Worm (Caenorhabditis elegans) whole organism, young adult: ENCODE data around the gene ptr-24.
A peak's percentile ranks its signal among the peaks of the same experiment; 100 is the strongest.

Experiments
- B0035.1 ChIP-seq: sonication (generic microtip); optimal IDR thresholded peaks from 2 replicates; lab custom pipeline; 2016; ENCODE audit warnings: missing genetic modification characterization, mild to moderate bottlenecking, missing compliant biosample characterization, missing genotype, missing genetic modification reagents
- B0261.1 ChIP-seq: sonication (generic microtip); optimal IDR thresholded peaks from 2 replicates; lab custom pipeline; 2016; ENCODE audit warnings: mild to moderate bottlenecking, missing genetic modification characterization, moderate library complexity, missing compliant biosample characterization
- B0336.3 ChIP-seq: fragments of 200-800 bp; sonication (Bioruptor generic); IDR thresholded peaks from 2 replicates; pipeline ENCODE4 v1.3.6; 2022; ENCODE audit warnings: missing genetic modification characterization, missing compliant biosample characterization
- C17E4.6 ChIP-seq: fragments of 200-800 bp; sonication (Bioruptor generic); IDR thresholded peaks from 2 replicates; pipeline ENCODE4 v1.3.6; 2022; ENCODE audit warnings: missing genetic modification reagents, missing genetic modification characterization, missing compliant biosample characterization
- F33H1.4 ChIP-seq: fragments of 200-800 bp; sonication (Bioruptor generic); IDR thresholded peaks from 2 replicates; pipeline ENCODE4 v1.3.6; 2022; ENCODE audit warnings: missing genetic modification reagents, missing genetic modification characterization, missing compliant biosample characterization
- F39B2.1 ChIP-seq: fragments of 200-800 bp; sonication (Bioruptor generic); IDR thresholded peaks from 2 replicates; pipeline ENCODE4 v1.3.6; 2022; ENCODE audit warnings: missing genetic modification reagents, missing genetic modification characterization, missing compliant biosample characterization
- F55B11.4 ChIP-seq: sonication (generic microtip); optimal IDR thresholded peaks from 2 replicates; lab custom pipeline; 2016; ENCODE audit warnings: missing compliant biosample characterization, missing genetic modification characterization, borderline replicate concordance; ENCODE audit not compliant: insufficient read depth
- K11D2.4 ChIP-seq: fragments of 200-800 bp; sonication (Bioruptor generic); IDR thresholded peaks from 2 replicates; pipeline ENCODE4 v1.3.6; 2022; ENCODE audit warnings: missing genetic modification reagents, missing genetic modification characterization, missing compliant biosample characterization
- T07F8.4 ChIP-seq: sonication (generic microtip); optimal IDR thresholded peaks from 2 replicates; lab custom pipeline; 2016; ENCODE audit warnings: mild to moderate bottlenecking, missing genetic modification characterization, moderate library complexity, missing compliant biosample characterization
- Y53G8AR.9 ChIP-seq: fragments of 200-800 bp; sonication (Bioruptor generic); conservative IDR thresholded peaks from 2 replicates; pipeline ENCODE4 v1.3.6; 2022; ENCODE audit warnings: missing genetic modification reagents, missing genetic modification characterization, missing compliant biosample characterization
- Y56A3A.18 ChIP-seq: fragments of 200-800 bp; sonication (Bioruptor generic); IDR thresholded peaks from 2 replicates; pipeline ENCODE4 v1.3.6; 2022; ENCODE audit warnings: missing genetic modification reagents, missing genetic modification characterization, missing compliant biosample characterization
- Y95B8A.8 ChIP-seq: fragments of 200-800 bp; sonication (Bioruptor generic); IDR thresholded peaks from 2 replicates; pipeline ENCODE4 v1.3.6; 2022; ENCODE audit warnings: missing genetic modification reagents, missing genetic modification characterization, missing compliant biosample characterization
- aptf-3 ChIP-seq: fragments of 200-800 bp; sonication (Bioruptor generic); IDR thresholded peaks from 2 replicates; pipeline ENCODE4 v1.3.6; 2022; ENCODE audit warnings: missing genetic modification characterization, missing compliant biosample characterization
- attf-3 ChIP-seq: fragments of 200-800 bp; sonication (Bioruptor generic); conservative IDR thresholded peaks from 2 replicates; pipeline ENCODE4 v1.3.6; 2022; ENCODE audit warnings: missing genetic modification reagents, missing genetic modification characterization, missing compliant biosample characterization
- attf-5 ChIP-seq: fragments of 200-800 bp; sonication (Bioruptor generic); optimal IDR thresholded peaks from 2 replicates; lab custom pipeline; 2018; ENCODE audit warnings: mild to moderate bottlenecking, missing genetic modification characterization, missing compliant biosample characterization
- ceh-58 ChIP-seq: fragments of 200-800 bp; sonication (Bioruptor generic); IDR thresholded peaks from 2 replicates; pipeline ENCODE4 v1.3.6; 2022; ENCODE audit warnings: missing genetic modification characterization, missing compliant biosample characterization
- ceh-91 ChIP-seq: fragments of 200-800 bp; sonication (Bioruptor generic); IDR thresholded peaks from 2 replicates; pipeline ENCODE4 v1.3.6; 2022; ENCODE audit warnings: missing genetic modification reagents, missing genetic modification characterization, missing compliant biosample characterization
- chd-7 ChIP-seq: sonication (generic microtip); optimal IDR thresholded peaks from 2 replicates; lab custom pipeline; 2016; ENCODE audit warnings: mild to moderate bottlenecking, missing genetic modification characterization, moderate library complexity, missing compliant biosample characterization
- egl-18 ChIP-seq: fragments of 200-800 bp; sonication (Bioruptor generic); IDR thresholded peaks from 2 replicates; pipeline ENCODE4 v1.3.6; 2022; ENCODE audit warnings: missing genetic modification reagents, missing genetic modification characterization, missing compliant biosample characterization
- egrh-3 ChIP-seq: fragments of 200-800 bp; sonication (Bioruptor generic); IDR thresholded peaks from 2 replicates; pipeline ENCODE4 v1.3.6; 2022; ENCODE audit warnings: missing genetic modification reagents, missing genetic modification characterization, missing compliant biosample characterization
- ekl-4 ChIP-seq: fragments of 200-800 bp; sonication (Bioruptor generic); IDR thresholded peaks from 2 replicates; pipeline ENCODE4 v1.3.6; 2022; ENCODE audit warnings: missing genetic modification reagents, missing genetic modification characterization, missing compliant biosample characterization
- fkh-3 ChIP-seq: sonication (generic microtip); optimal IDR thresholded peaks from 2 replicates; lab custom pipeline; 2016; ENCODE audit warnings: mild to moderate bottlenecking, missing genetic modification characterization, missing compliant biosample characterization
- hmg-20 ChIP-seq: fragments of 200-800 bp; sonication (Bioruptor generic); IDR thresholded peaks from 2 replicates; pipeline ENCODE4 v1.3.6; 2022; ENCODE audit warnings: missing genetic modification reagents, missing genetic modification characterization, missing compliant biosample characterization
- hsf-1 ChIP-seq: fragments of 200-800 bp; sonication (Bioruptor generic); IDR thresholded peaks from 2 replicates; pipeline ENCODE4 v1.3.6; 2022; ENCODE audit warnings: missing genetic modification reagents, missing genetic modification characterization, missing compliant biosample characterization
- let-607 ChIP-seq, 2 experiments: fragments of 200-800 bp in 1 of 2; sonication (Bioruptor generic) in 1 of 2; sonication (generic microtip) in 1 of 2; optimal IDR thresholded peaks; 2 replicates each; lab custom pipeline; 2016 to 2018; ENCODE audit warnings: mild to moderate bottlenecking in 2 of 2, missing compliant biosample characterization in 2 of 2, missing genetic modification characterization in 2 of 2, moderate library complexity in 2 of 2, missing genotype in 1 of 2
- lsl-1 ChIP-seq: fragments of 200-800 bp; sonication (Bioruptor generic); optimal IDR thresholded peaks from 2 replicates; lab custom pipeline; 2018; ENCODE audit warnings: mild to moderate bottlenecking, missing genetic modification characterization, moderate library complexity, missing compliant biosample characterization
- lsy-27 ChIP-seq: sonication (generic microtip); optimal IDR thresholded peaks from 2 replicates; lab custom pipeline; 2017; ENCODE audit warnings: missing genetic modification characterization, mild to moderate bottlenecking, missing compliant biosample characterization, antibody characterized with exemption, missing genotype, borderline replicate concordance; ENCODE audit not compliant: insufficient read depth
- madf-10 ChIP-seq: sonication (generic microtip); optimal IDR thresholded peaks from 2 replicates; lab custom pipeline; 2016; ENCODE audit warnings: mild to moderate bottlenecking, missing genetic modification characterization, missing compliant biosample characterization
- madf-6 ChIP-seq: fragments of 200-800 bp; sonication (Bioruptor generic); IDR thresholded peaks from 2 replicates; pipeline ENCODE4 v1.3.6; 2022; ENCODE audit warnings: missing genetic modification reagents, missing genetic modification characterization, missing compliant biosample characterization
- madf-8 ChIP-seq: fragments of 200-800 bp; sonication (Bioruptor generic); conservative IDR thresholded peaks from 2 replicates; pipeline ENCODE4 v1.3.6; 2022; ENCODE audit warnings: missing genetic modification reagents, missing genetic modification characterization, missing compliant biosample characterization
- mcd-1 ChIP-seq: fragments of 200-800 bp; sonication (Bioruptor generic); IDR thresholded peaks from 2 replicates; pipeline ENCODE4 v1.3.6; 2022; ENCODE audit warnings: missing genetic modification reagents, missing genetic modification characterization, missing compliant biosample characterization
- mel-28 ChIP-seq: sonication (generic microtip); optimal IDR thresholded peaks from 2 replicates; lab custom pipeline; 2016; ENCODE audit warnings: borderline replicate concordance, mild to moderate bottlenecking, missing genetic modification characterization, missing compliant biosample characterization
- mxl-1 ChIP-seq: sonication (generic microtip); optimal IDR thresholded peaks from 2 replicates; lab custom pipeline; 2016; ENCODE audit warnings: missing genetic modification characterization, missing compliant biosample characterization
- nfya-1 ChIP-seq: sonication (generic microtip); optimal IDR thresholded peaks from 2 replicates; lab custom pipeline; 2017; ENCODE audit warnings: antibody characterized with exemption, missing compliant biosample characterization, missing genetic modification characterization, borderline replicate concordance; ENCODE audit not compliant: insufficient read depth
- nhr-120 ChIP-seq: fragments of 200-800 bp; sonication (Bioruptor generic); IDR thresholded peaks from 2 replicates; pipeline ENCODE4 v1.3.6; 2022; ENCODE audit warnings: missing genetic modification characterization, missing compliant biosample characterization
- nhr-179 ChIP-seq: sonication (generic microtip); optimal IDR thresholded peaks from 2 replicates; lab custom pipeline; 2016; ENCODE audit warnings: mild to moderate bottlenecking, missing genetic modification characterization, missing compliant biosample characterization
- nhr-90 ChIP-seq: sonication (generic microtip); optimal IDR thresholded peaks from 2 replicates; lab custom pipeline; 2016; ENCODE audit warnings: missing genotype, mild to moderate bottlenecking, missing genetic modification characterization, missing compliant biosample characterization
- rcor-1 ChIP-seq: fragments of 200-800 bp; sonication (Bioruptor generic); IDR thresholded peaks from 2 replicates; pipeline ENCODE4 v1.3.6; 2022; ENCODE audit warnings: missing genetic modification reagents, missing genetic modification characterization, missing compliant biosample characterization
- repo-1 ChIP-seq: sonication (generic microtip); optimal IDR thresholded peaks from 2 replicates; lab custom pipeline; 2017; ENCODE audit warnings: mild to moderate bottlenecking, missing genetic modification characterization, missing compliant biosample characterization
- snpc-1.1 ChIP-seq: sonication (generic microtip); optimal IDR thresholded peaks from 2 replicates; lab custom pipeline; 2017; ENCODE audit warnings: missing genetic modification characterization, mild to moderate bottlenecking, missing compliant biosample characterization, antibody characterized with exemption, moderate library complexity, missing genotype, missing genetic modification reagents; ENCODE audit not compliant: insufficient read depth
- snpc-1.3 ChIP-seq: sonication (generic microtip); optimal IDR thresholded peaks from 2 replicates; lab custom pipeline; 2017; ENCODE audit warnings: missing genetic modification characterization, mild to moderate bottlenecking, missing compliant biosample characterization, antibody characterized with exemption, moderate library complexity, missing genotype, missing genetic modification reagents; ENCODE audit not compliant: insufficient read depth
- snpc-4 ChIP-seq, 5 experiments: fragments of 150-350 bp in 1 of 5; sonication (generic microtip) in 4 of 5; optimal IDR thresholded peaks; 2 replicates each; lab custom pipeline; 2014 to 2018; ENCODE audit warnings: missing genetic modification characterization in 5 of 5, missing biosample characterization in 3 of 5, antibody characterized with exemption in 2 of 5, mild to moderate bottlenecking in 2 of 5, missing compliant biosample characterization in 2 of 5, missing genotype in 2 of 5, moderate library complexity in 2 of 5, missing genetic modification reagents in 1 of 5
- sptf-2 ChIP-seq: fragments of 200-800 bp; sonication (Bioruptor generic); optimal IDR thresholded peaks from 2 replicates; lab custom pipeline; 2018; ENCODE audit warnings: mild to moderate bottlenecking, missing genetic modification characterization, missing compliant biosample characterization
- tbp1 ChIP-seq: fragments of 200-800 bp; sonication (Bioruptor generic); optimal IDR thresholded peaks from 2 replicates; lab custom pipeline; 2018; ENCODE audit warnings: mild to moderate bottlenecking, missing genetic modification characterization, missing compliant biosample characterization
- zfh-2 ChIP-seq: fragments of 200-800 bp; sonication (Bioruptor generic); conservative IDR thresholded peaks from 2 replicates; pipeline ENCODE4 v1.3.6; 2022; ENCODE audit warnings: missing genetic modification reagents, missing genetic modification characterization, missing compliant biosample characterization
- ztf-18 ChIP-seq: sonication (generic microtip); optimal IDR thresholded peaks from 2 replicates; lab custom pipeline; 2016; ENCODE audit warnings: missing genotype, mild to moderate bottlenecking, missing genetic modification characterization, missing compliant biosample characterization
- ztf-28 ChIP-seq: fragments of 200-800 bp; sonication (Bioruptor generic); IDR thresholded peaks from 2 replicates; pipeline ENCODE4 v1.3.6; 2022; ENCODE audit warnings: missing genetic modification reagents, missing genetic modification characterization, missing compliant biosample characterization

ptr-24 gene

ce11 chrX:13356469-13356868 lies 18.6 kb downstream of the ptr-24 start (continued):
- TF ChIP-seq ekl-4 (GFP tag; lab: Robert Waterston, UW) (no peak), ztf-28 (no peak), madf-10 (tag; lab: Kevin White, UChicago) (no peak), B0261.1 (tag; lab: Kevin White, UChicago) (no peak), snpc-1.3 (tag; lab: Kevin White, UChicago) (no peak), F39B2.1 (GFP tag; lab: Robert Waterston, UW) (no peak), Y53G8AR.9 (no peak), repo-1 (tag; lab: Kevin White, UChicago) (peak; percentile 28), zfh-2 (GFP tag; lab: Robert Waterston, UW) (no peak), nhr-90 (peak; percentile 38), hmg-20 (GFP tag; lab: Robert Waterston, UW) (no peak), ceh-91 (GFP tag; lab: Robert Waterston, UW) (no peak), attf-3 (GFP tag; lab: Robert Waterston, UW) (no peak), hsf-1 (GFP tag; lab: Robert Waterston, UW) (no peak), attf-5 (GFP tag; lab: Kevin White, UChicago) (no peak), F55B11.4 (tag; lab: Kevin White, UChicago) (no peak), ceh-58 (GFP tag; lab: Robert Waterston, UW) (no peak), aptf-3 (GFP tag; lab: Robert Waterston, UW) (no peak), mel-28 (no peak), nhr-120 (GFP tag; lab: Robert Waterston, UW) (no peak), F33H1.4 (GFP tag; lab: Robert Waterston, UW) (no peak), T07F8.4 (tag; lab: Kevin White, UChicago) (no peak), B0035.1 (tag; lab: Kevin White, UChicago) (no peak), ztf-18 (no peak), Y95B8A.8 (GFP tag; lab: Robert Waterston, UW) (no peak), C17E4.6 (GFP tag; lab: Robert Waterston, UW) (no peak), rcor-1 (GFP tag; lab: Robert Waterston, UW) (no peak), egrh-3 (GFP tag; lab: Robert Waterston, UW) (no peak), fkh-3 (tag; lab: Kevin White, UChicago) (no peak), sptf-2 (no peak), let-607 (tag; optimal IDR thresholded peaks at IDR 0.05; lab: Kevin White, UChicago) (peak in 1 of 2 experiments; percentile 46), nfya-1 (tag; lab: Kevin White, UChicago) (no peak), madf-6 (GFP tag; lab: Robert Waterston, UW) (no peak), egl-18 (GFP tag; lab: Robert Waterston, UW) (no peak), lsy-27 (tag; lab: Kevin White, UChicago) (no peak), K11D2.4 (GFP tag; lab: Robert Waterston, UW) (peak; percentile 68), snpc-4 (GFP tag; optimal IDR thresholded peaks at IDR 0.05; lab: Kevin White, UChicago) (no peak), snpc-4 (tag; optimal IDR thresholded peaks at IDR 0.05; lab: Kevin White, UChicago) (peak in 1 of 4 experiments; percentile 28), nhr-179 (no peak), madf-8 (GFP tag; lab: Robert Waterston, UW) (no peak), Y56A3A.18 (0 out of 2 replicates have a peak, but pooled peaks have one; percentile 28), mxl-1 (tag; lab: Kevin White, UChicago) (no peak), lsl-1 (GFP tag; lab: Kevin White, UChicago) (no peak), chd-7 (tag; lab: Kevin White, UChicago) (peak; percentile 66), tbp1 (GFP tag; lab: Kevin White, UChicago) (peak; percentile 54), snpc-1.1 (tag; lab: Kevin White, UChicago) (no peak), B0336.3 (GFP tag; lab: Robert Waterston, UW) (peak; percentile 30; the same call in 1 of the 2 replicates), mcd-1 (GFP tag; lab: Robert Waterston, UW) (no peak)
